Fruit fly (Drosophila melanogaster) whole organism, embryonic: ENCODE measurements around the gene Mkp3.

Source experiments
- Atf-2 ChIP-seq: fragments of 200-800 bp; sonication (Bioruptor generic); optimal IDR thresholded peaks from 2 replicates; lab custom pipeline; 2016; ENCODE audit warnings: missing biosample characterization, missing genetic modification characterization
- CG10321 ChIP-seq: fragments of 200-800 bp; sonication (Bioruptor generic); IDR thresholded peaks from 2 replicates; pipeline ENCODE4 v1.3.6; 2022; ENCODE audit warnings: missing biosample characterization, missing genetic modification characterization
- CG10462 ChIP-seq: fragments of 200-800 bp; sonication (Bioruptor generic); optimal IDR thresholded peaks from 2 replicates; lab custom pipeline; 2016; ENCODE audit warnings: missing biosample characterization, missing genetic modification characterization
- CG11696 ChIP-seq: fragments of 200-800 bp; sonication (Bioruptor generic); IDR thresholded peaks from 2 replicates; pipeline ENCODE4 v1.3.6; 2022; ENCODE audit warnings: missing biosample characterization, missing genetic modification characterization
- CG15011 ChIP-seq: fragments of 200-800 bp; sonication (Bioruptor generic); optimal IDR thresholded peaks from 3 replicates; lab custom pipeline; 2018; ENCODE audit warnings: missing biosample characterization, mild to moderate bottlenecking, missing genetic modification characterization
- CG1602 ChIP-seq: fragments of 200-800 bp; sonication (Bioruptor generic); optimal IDR thresholded peaks from 3 replicates; lab custom pipeline; 2016; ENCODE audit warnings: missing biosample characterization, missing genetic modification characterization
- CG17802 ChIP-seq: fragments of 200-800 bp; sonication (Bioruptor generic); optimal IDR thresholded peaks from 2 replicates; lab custom pipeline; 2018; ENCODE audit warnings: missing biosample characterization, mild to moderate bottlenecking, missing genetic modification characterization, moderate library complexity
- CG18619 ChIP-seq: fragments of 200-800 bp; sonication (Bioruptor generic); optimal IDR thresholded peaks from 3 replicates; lab custom pipeline; 2017; ENCODE audit warnings: missing biosample characterization, mild to moderate bottlenecking, missing genetic modification characterization
- CG2116 ChIP-seq: fragments of 200-800 bp; sonication (Bioruptor generic); optimal IDR thresholded peaks from 3 replicates; lab custom pipeline; 2018; ENCODE audit warnings: missing biosample characterization, mild to moderate bottlenecking, missing genetic modification characterization
- CG2712 ChIP-seq: fragments of 200-800 bp; optimal IDR thresholded peaks from 3 replicates; lab custom pipeline; 2019; ENCODE audit warnings: missing biosample characterization, mild to moderate bottlenecking, missing genetic modification characterization, moderate library complexity
- CG31365 ChIP-seq: fragments of 200-800 bp; sonication (Bioruptor generic); optimal IDR thresholded peaks from 2 replicates; lab custom pipeline; 2018; ENCODE audit warnings: missing biosample characterization, mild to moderate bottlenecking, missing genetic modification characterization
- CG32532 ChIP-seq: fragments of 200-800 bp; sonication (Bioruptor generic); IDR thresholded peaks from 2 replicates; pipeline ENCODE4 v1.3.6; 2022; ENCODE audit warnings: missing biosample characterization, missing genetic modification characterization
- CG32772 ChIP-seq: fragments of 200-800 bp; sonication (Bioruptor generic); IDR thresholded peaks from 2 replicates; pipeline ENCODE4 v1.3.6; 2022; ENCODE audit warnings: missing biosample characterization, missing genetic modification characterization
- CG42726 ChIP-seq: fragments of 200-800 bp; sonication (Bioruptor generic); IDR thresholded peaks from 2 replicates; pipeline ENCODE4 v1.3.6; 2022; ENCODE audit warnings: missing biosample characterization, missing genetic modification characterization; ENCODE audit not compliant: partially characterized antibody
- CG4328 ChIP-seq: fragments of 200-800 bp; sonication (Bioruptor generic); optimal IDR thresholded peaks from 3 replicates; lab custom pipeline; 2017; ENCODE audit warnings: missing biosample characterization, missing genetic modification reagents, missing genetic modification characterization
- CG4424 ChIP-seq: fragments of 200-800 bp; sonication (Bioruptor generic); optimal IDR thresholded peaks from 3 replicates; lab custom pipeline; 2016; ENCODE audit warnings: missing biosample characterization, missing genetic modification characterization
- CG8388 ChIP-seq: fragments of 200-800 bp; sonication (Bioruptor generic); optimal IDR thresholded peaks from 2 replicates; lab custom pipeline; 2019; ENCODE audit warnings: missing biosample characterization, mild to moderate bottlenecking, missing genetic modification characterization, moderate library complexity
- CG8765 ChIP-seq: fragments of 200-800 bp; sonication (Bioruptor generic); IDR thresholded peaks from 2 replicates; pipeline ENCODE4 v1.3.6; 2022; ENCODE audit warnings: missing biosample characterization, missing genetic modification characterization
- CG9817 ChIP-seq: fragments of 200-800 bp; sonication (Bioruptor generic); optimal IDR thresholded peaks from 2 replicates; lab custom pipeline; 2018; ENCODE audit warnings: missing biosample characterization, mild to moderate bottlenecking, missing genetic modification characterization, moderate library complexity
- CHES-1-like ChIP-seq: fragments of 200-800 bp; sonication (Bioruptor generic); optimal IDR thresholded peaks from 2 replicates; lab custom pipeline; 2016; ENCODE audit warnings: missing biosample characterization, missing genetic modification characterization
- Fer3 ChIP-seq: fragments of 200-800 bp; sonication (Bioruptor generic); optimal IDR thresholded peaks from 2 replicates; lab custom pipeline; 2018; ENCODE audit warnings: missing biosample characterization, mild to moderate bottlenecking, missing genetic modification characterization, moderate library complexity
- MESR4 ChIP-seq: fragments of 200-800 bp; sonication (Bioruptor generic); optimal IDR thresholded peaks from 2 replicates; lab custom pipeline; 2018; ENCODE audit warnings: missing biosample characterization, mild to moderate bottlenecking, missing genetic modification characterization, moderate library complexity
- MTF-1 ChIP-seq: fragments of 200-800 bp; sonication (Bioruptor generic); optimal IDR thresholded peaks from 2 replicates; lab custom pipeline; 2018; ENCODE audit warnings: missing biosample characterization, mild to moderate bottlenecking, missing genetic modification characterization, borderline replicate concordance
- Mad ChIP-seq: fragments of 200-800 bp; sonication (Bioruptor generic); optimal IDR thresholded peaks from 2 replicates; lab custom pipeline; 2016; ENCODE audit warnings: missing biosample characterization, missing genetic modification characterization
- Mrtf ChIP-seq: fragments of 200-800 bp; sonication (Bioruptor generic); IDR thresholded peaks from 3 replicates; pipeline ENCODE4 v1.3.6; 2022; ENCODE audit warnings: missing biosample characterization, missing genetic modification characterization
- Pdp1 ChIP-seq, 2 experiments: fragments of 200-800 bp; sonication (Bioruptor generic); optimal IDR thresholded peaks; 3 replicates each; lab custom pipeline; 2016; ENCODE audit warnings: missing biosample characterization in 2 of 2, missing genetic modification characterization in 2 of 2, mild to moderate bottlenecking in 1 of 2, moderate library complexity in 1 of 2
- Side ChIP-seq: fragments of 200-800 bp; sonication (Bioruptor generic); optimal IDR thresholded peaks from 2 replicates; lab custom pipeline; 2016; ENCODE audit warnings: missing biosample characterization, missing genetic modification characterization
- Sry-δ ChIP-seq: fragments of 200-800 bp; sonication (Bioruptor generic); optimal IDR thresholded peaks from 2 replicates; lab custom pipeline; 2016; ENCODE audit warnings: missing biosample characterization, missing genetic modification characterization
- aop ChIP-seq: fragments of 200-800 bp; sonication (Bioruptor generic); IDR thresholded peaks from 2 replicates; pipeline ENCODE4 v1.3.6; 2022; ENCODE audit warnings: missing biosample characterization, missing genetic modification characterization
- ato ChIP-seq: fragments of 200-800 bp; sonication (Bioruptor generic); IDR thresholded peaks from 2 replicates; pipeline ENCODE4 v1.3.6; 2022; ENCODE audit warnings: missing biosample characterization, missing genetic modification characterization; ENCODE audit not compliant: partially characterized antibody
- bigmax ChIP-seq: fragments of 200-800 bp; sonication (Bioruptor generic); optimal IDR thresholded peaks from 2 replicates; lab custom pipeline; 2018; ENCODE audit warnings: missing biosample characterization, mild to moderate bottlenecking, missing genetic modification characterization
- bowl ChIP-seq: fragments of 200-800 bp; sonication (Bioruptor generic); IDR thresholded peaks from 2 replicates; pipeline ENCODE4 v1.3.6; 2022; ENCODE audit warnings: missing biosample characterization, missing genetic modification characterization
- cg ChIP-seq: fragments of 200-800 bp; sonication (Bioruptor generic); optimal IDR thresholded peaks from 3 replicates; lab custom pipeline; 2019; ENCODE audit warnings: missing biosample characterization, mild to moderate bottlenecking, missing genetic modification characterization, moderate library complexity
- corto ChIP-seq: fragments of 200-800 bp; sonication (Bioruptor generic); optimal IDR thresholded peaks from 2 replicates; lab custom pipeline; 2016; ENCODE audit warnings: missing biosample characterization, mild to moderate bottlenecking, missing genetic modification characterization, moderate library complexity
- crc ChIP-seq: fragments of 200-800 bp; sonication (Bioruptor generic); optimal IDR thresholded peaks from 2 replicates; lab custom pipeline; 2016; ENCODE audit warnings: missing biosample characterization, missing genetic modification characterization
- da ChIP-seq: fragments of 200-800 bp; sonication (Bioruptor generic); optimal IDR thresholded peaks from 2 replicates; lab custom pipeline; 2016; ENCODE audit warnings: missing biosample characterization, missing genetic modification characterization
- ems ChIP-seq: fragments of 200-800 bp; sonication (Bioruptor generic); optimal IDR thresholded peaks from 3 replicates; lab custom pipeline; 2016; ENCODE audit warnings: missing biosample characterization, missing genetic modification characterization
- ftz-f1 ChIP-seq: fragments of 200-800 bp; sonication (Bioruptor generic); optimal IDR thresholded peaks from 2 replicates; lab custom pipeline; 2016; ENCODE audit warnings: missing biosample characterization, missing genetic modification characterization
- gcm ChIP-seq: fragments of 200-800 bp; sonication (Bioruptor generic); optimal IDR thresholded peaks from 2 replicates; lab custom pipeline; 2019; ENCODE audit warnings: missing biosample characterization, mild to moderate bottlenecking, missing genetic modification characterization, moderate library complexity
- gsb ChIP-seq: fragments of 200-800 bp; sonication (Bioruptor generic); IDR thresholded peaks from 2 replicates; pipeline ENCODE4 v1.3.6; 2022; ENCODE audit warnings: missing biosample characterization, missing genetic modification characterization
- nerfin-2 ChIP-seq: fragments of 200-800 bp; sonication (Bioruptor generic); IDR thresholded peaks from 2 replicates; pipeline ENCODE4 v1.3.6; 2022; ENCODE audit warnings: missing biosample characterization, missing genetic modification characterization; ENCODE audit not compliant: partially characterized antibody
- psq ChIP-seq: fragments of 200-800 bp; sonication (Bioruptor generic); optimal IDR thresholded peaks from 2 replicates; lab custom pipeline; 2017; ENCODE audit warnings: missing biosample characterization, missing genetic modification characterization
- pzg ChIP-seq: fragments of 200-800 bp; sonication (Bioruptor generic); optimal IDR thresholded peaks from 3 replicates; lab custom pipeline; 2018; ENCODE audit warnings: missing biosample characterization, mild to moderate bottlenecking, missing genetic modification characterization, moderate library complexity
- sc ChIP-seq, 3 experiments: fragments of >200 bp in 2 of 3; fragments of 200-800 bp in 1 of 3; sonication (Bioruptor generic) in 1 of 3; optimal IDR thresholded peaks; 2 replicates in 2 of 3; 3 replicates in 1 of 3; lab custom pipeline; 2017; ENCODE audit warnings: mild to moderate bottlenecking in 1 of 3, missing biosample characterization in 1 of 3, missing genetic modification characterization in 1 of 3, missing genetic modification reagents in 1 of 3
- sens-2 ChIP-seq: fragments of 200-800 bp; sonication (Bioruptor generic); IDR thresholded peaks from 2 replicates; pipeline ENCODE4 v1.3.6; 2022; ENCODE audit warnings: missing biosample characterization, missing genetic modification characterization
- sisA ChIP-seq: fragments of 200-800 bp; sonication (Bioruptor generic); IDR thresholded peaks from 2 replicates; pipeline ENCODE4 v1.3.6; 2022; ENCODE audit warnings: missing biosample characterization, missing genetic modification characterization
- trem ChIP-seq: fragments of 200-800 bp; optimal IDR thresholded peaks from 3 replicates; lab custom pipeline; 2019; ENCODE audit warnings: missing biosample characterization, mild to moderate bottlenecking, missing genetic modification characterization, moderate library complexity
- zfh2 ChIP-seq: fragments of 200-800 bp; sonication (Bioruptor generic); optimal IDR thresholded peaks from 2 replicates; lab custom pipeline; 2016; ENCODE audit warnings: missing biosample characterization, missing genetic modification characterization

Gene Mkp3

DNA sequence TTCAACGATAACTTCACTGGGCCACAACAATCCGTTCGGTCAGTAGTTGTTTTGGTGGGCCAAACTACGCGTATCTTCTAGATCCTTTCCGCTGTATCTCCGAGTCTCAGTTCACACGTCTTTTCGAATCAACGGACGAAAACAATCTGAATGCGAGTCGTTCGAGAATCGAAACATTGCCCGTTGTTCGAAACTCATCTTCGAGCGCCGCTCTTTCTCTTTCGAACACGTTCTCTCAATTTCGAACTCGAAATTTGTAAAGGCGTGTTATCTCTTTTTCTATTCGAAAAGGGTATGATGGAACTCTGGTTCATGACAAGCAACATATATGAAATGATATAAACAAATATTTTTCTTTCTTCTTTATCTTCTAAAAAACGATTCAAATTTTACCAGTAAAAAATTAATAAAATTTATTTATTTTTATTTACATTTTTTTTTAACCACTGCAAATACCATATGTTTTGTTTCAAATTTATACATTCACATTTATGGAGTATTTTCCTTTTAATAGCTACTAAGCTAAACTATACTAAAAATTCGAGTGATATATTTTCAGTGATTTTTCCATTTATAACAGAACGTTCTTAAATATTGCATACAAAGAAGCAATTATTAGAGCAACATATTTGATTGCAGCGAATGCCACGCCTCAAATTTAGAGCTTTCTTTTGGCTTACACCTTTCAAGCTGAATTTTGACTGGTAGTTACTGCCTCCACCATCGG lies 40.8 kb downstream of the Mkp3 start, which contains the start of gene nkd (continued):
- peak; percentile 25 for TF ChIP-seq MESR4 (GFP tag; lab: Kevin White, UChicago)
- TF ChIP-seq da (GFP tag; lab: Kevin White, UChicago): peak; percentile 36
- peak; percentile 50 for TF ChIP-seq zfh2
- TF ChIP-seq trem: peak; percentile 78
- TF ChIP-seq CG17802 (tag; lab: Kevin White, UChicago): peak; percentile 29
- TF ChIP-seq gcm (GFP tag; lab: Kevin White, UChicago): peak; percentile 97
- TF ChIP-seq CG18619 (GFP tag; lab: Kevin White, UChicago): peak; percentile 84
- peak; percentile 70 for TF ChIP-seq ems
- TF ChIP-seq CG4424 (GFP tag; lab: Kevin White, UChicago): peak; percentile 82
- TF ChIP-seq sc (optimal IDR thresholded peaks at IDR 0.05; lab: Kevin White, UChicago): no peak
- peak; percentile 77 for TF ChIP-seq sc (GFP tag; optimal IDR thresholded peaks at IDR 0.05; lab: Kevin White, UChicago)
- peak; percentile 78; the same call in 2 of the 3 replicates for TF ChIP-seq Mrtf (GFP tag; lab: Robert Waterston, UW)
- peak; percentile 44; the same call in 1 of the 2 replicates for TF ChIP-seq CG10321 (GFP tag; lab: Robert Waterston, UW)
- TF ChIP-seq CG31365 (tag; lab: Kevin White, UChicago): peak; percentile 40
- TF ChIP-seq gsb: peak; percentile 74
- TF ChIP-seq Side (GFP tag; lab: Kevin White, UChicago): peak; percentile 41
- peak; percentile 70 for TF ChIP-seq CG9817 (tag; lab: Kevin White, UChicago)
- peak; percentile 93 for TF ChIP-seq CG8388 (GFP tag; lab: Kevin White, UChicago)
- TF ChIP-seq CG10462 (GFP tag; lab: Kevin White, UChicago): peak; percentile 83
- TF ChIP-seq Mad (GFP tag; lab: Kevin White, UChicago): peak; percentile 69
- no peak for TF ChIP-seq ftz-f1 (GFP tag; lab: Kevin White, UChicago)
- peak; percentile 69 for TF ChIP-seq psq (GFP tag; lab: Kevin White, UChicago)
- TF ChIP-seq sens-2 (GFP tag; lab: Robert Waterston, UW): peak; percentile 87
- TF ChIP-seq CG2116 (GFP tag; lab: Kevin White, UChicago): peak; percentile 66
- peak; percentile 96 for TF ChIP-seq CG32532 (GFP tag; lab: Robert Waterston, UW)
- TF ChIP-seq CG42726 (GFP tag; lab: Robert Waterston, UW): peak; percentile 65; the same call in 1 of the 2 replicates
- peak; percentile 49; the same call in 1 of the 2 replicates for TF ChIP-seq ato (GFP tag; lab: Robert Waterston, UW)
- peak; percentile 85 for TF ChIP-seq CG1602 (GFP tag; lab: Kevin White, UChicago)
- peak; percentile 58 for TF ChIP-seq corto (GFP tag; lab: Kevin White, UChicago)
- no peak for TF ChIP-seq bigmax (GFP tag; lab: Kevin White, UChicago)
- TF ChIP-seq sisA (GFP tag; lab: Robert Waterston, UW): peak; percentile 83
- no peak for TF ChIP-seq MTF-1 (GFP tag; lab: Kevin White, UChicago)
- TF ChIP-seq CG32772: peak; percentile 84
- peak; percentile 96 for TF ChIP-seq CG2712 (tag; lab: Kevin White, UChicago)
- TF ChIP-seq Atf-2 (GFP tag; lab: Kevin White, UChicago): peak; percentile 69
- TF ChIP-seq Fer3 (tag; lab: Kevin White, UChicago): peak; percentile 93
- TF ChIP-seq nerfin-2 (GFP tag; lab: Robert Waterston, UW): no peak; the same call in 1 of the 2 replicates
- TF ChIP-seq CG4328 (GFP tag; lab: Kevin White, UChicago): peak; percentile 60
- peak; percentile 88 for TF ChIP-seq bowl
- no peak for TF ChIP-seq pzg
- peak; percentile 18 for TF ChIP-seq CG15011 (GFP tag; lab: Kevin White, UChicago)
- TF ChIP-seq Pdp1 (GFP tag; optimal IDR thresholded peaks at IDR 0.05; lab: Kevin White, UChicago): peak; percentile 65 to 81
- TF ChIP-seq cg (GFP tag; lab: Kevin White, UChicago): peak; percentile 17
- TF ChIP-seq CG8765 (GFP tag; lab: Robert Waterston, UW): peak; percentile 68; the same call in 1 of the 2 replicates
- TF ChIP-seq Sry-δ (GFP tag; lab: Kevin White, UChicago): no peak
- peak; percentile 37 for TF ChIP-seq crc
- peak; percentile 69; the same call in 1 of the 2 replicates for TF ChIP-seq aop (GFP tag; lab: Robert Waterston, UW)
- peak; percentile 84 for TF ChIP-seq CG11696 (GFP tag; lab: Robert Waterston, UW)
- TF ChIP-seq CHES-1-like (GFP tag; lab: Kevin White, UChicago): peak; percentile 64
